Worm (Caenorhabditis elegans) whole organism, dauer: ENCODE results near the gene srx-44.

Source experiments
- unc-62 ChIP-seq: sonication (generic microtip); optimal IDR thresholded peaks from 2 replicates; lab custom pipeline; 2017; ENCODE audit warnings: missing biosample characterization, missing genetic modification reagents, missing genetic modification characterization

srx-44 gene

ce11 chrV:16046573-16046972, 26.4 kb downstream of the srx-44 start, which contains the start of gene ZK285.2:
ZK285.2 (plus strand) TSS chrV:16046873.
- no peak for TF ChIP-seq unc-62 (GFP tag; lab: Kevin White, UChicago)

- TF ChIP-seq unc-62 (GFP tag; lab: Kevin White, UChicago) = no peak
Observed at ce11 chrV:16047052-16047451, 26.9 kb downstream of the srx-44 start.

ce11 chrV:16047508-16047907, 27.4 kb downstream of the srx-44 start, which contains the start of gene str-198:
str-198 (plus strand) TSS chrV:16047808.
- no peak for TF ChIP-seq unc-62 (GFP tag; lab: Kevin White, UChicago)

- no peak for TF ChIP-seq unc-62 (GFP tag; lab: Kevin White, UChicago)
Observed at ce11 chrV:16049177-16049576, 29.0 kb downstream of the srx-44 start, which contains the start of gene best-12. best-12 (plus strand) TSS chrV:16049477.

- no peak for TF ChIP-seq unc-62 (GFP tag; lab: Kevin White, UChicago)
Observed at ce11 chrV:16053373-16053772, 33.2 kb downstream of the srx-44 start, which contains the start of gene F14H3.3. F14H3.3 (minus strand) TSS chrV:16053473.

ce11 chrV:16055031-16055430, 34.9 kb downstream of the srx-44 start, which contains the start of gene F14H3.4:
F14H3.4 (minus strand) TSS chrV:16055072.
- TF ChIP-seq unc-62 (GFP tag; lab: Kevin White, UChicago) = no peak

ce11 chrV:16057010-16057463, 36.9 kb downstream of the srx-44 start, which contains the start of gene F14H3.5:
F14H3.5 (minus strand) TSS chrV:16057060.
- TF ChIP-seq unc-62 (GFP tag; lab: Kevin White, UChicago) = no peak

- no peak for TF ChIP-seq unc-62 (GFP tag; lab: Kevin White, UChicago)
Observed at ce11 chrV:16058872-16059271, 38.7 kb downstream of the srx-44 start, which contains the start of gene F14H3.6. F14H3.6 (minus strand) TSS chrV:16058893.

ce11 chrV:16060135-16060534, 40.0 kb downstream of the srx-44 start, which contains the start of gene F14H3.15:
F14H3.15 (minus strand) TSS chrV:16060235.
- no peak for TF ChIP-seq unc-62 (GFP tag; lab: Kevin White, UChicago)

ce11 chrV:16061993-16062392, 41.9 kb downstream of the srx-44 start, which contains the start of gene fbxa-100:
fbxa-100 (minus strand) TSS chrV:16062093.
- no peak for TF ChIP-seq unc-62 (GFP tag; lab: Kevin White, UChicago)

- TF ChIP-seq unc-62 (GFP tag; lab: Kevin White, UChicago) = no peak
Observed at ce11 chrV:16062788-16063187, 42.6 kb downstream of the srx-44 start, which contains the start of gene F14H3.14. F14H3.14 (minus strand) TSS chrV:16062888.

- TF ChIP-seq unc-62 (GFP tag; lab: Kevin White, UChicago) = no peak
Observed at ce11 chrV:16068938-16069337, 48.8 kb downstream of the srx-44 start, which contains the start of gene cyp-35D1. cyp-35D1 (plus strand) TSS chrV:16069238.

- TF ChIP-seq unc-62 (GFP tag; lab: Kevin White, UChicago) = no peak
Observed at ce11 chrV:16071167-16071566, 51.0 kb downstream of the srx-44 start, which contains the start of gene nhr-176. nhr-176 (plus strand) TSS chrV:16071325.
